Fruit fly (Drosophila melanogaster) Kc167 (cell line): Measurements from ENCODE around the gene Spps.
A peak's percentile ranks its signal among the peaks of the same experiment; 100 is the strongest.

ENCODE experiments used
- Myc ChIP-seq: fragments of >200 bp; optimal IDR thresholded peaks from 2 replicates; lab custom pipeline; 2017; ENCODE audit warnings: missing external identifiers
- Sin3A ChIP-seq: fragments of >200 bp; optimal IDR thresholded peaks from 2 replicates; lab custom pipeline; 2018; ENCODE audit warnings: missing external identifiers
- h ChIP-seq: fragments of >200 bp; optimal IDR thresholded peaks from 3 replicates; lab custom pipeline; 2018; ENCODE audit warnings: missing external identifiers
- insv ChIP-seq: fragments of >200 bp; optimal IDR thresholded peaks from 3 replicates; lab custom pipeline; 2018; ENCODE audit warnings: missing external identifiers
- psq ChIP-seq: fragments of >200 bp; optimal IDR thresholded peaks from 2 replicates; lab custom pipeline; 2017; ENCODE audit warnings: missing external identifiers
- ttk ChIP-seq: sonication (Bioruptor generic); optimal IDR thresholded peaks from 2 replicates; lab custom pipeline; 2017; ENCODE audit warnings: missing external identifiers

The Spps gene

dm6 chr3R:24264414-24265363 is 38.0 kb upstream of the Spps start:
- TF ChIP-seq h (lab: Kevin White, UChicago), result no peak
- TF ChIP-seq psq (lab: Kevin White, UChicago), result no peak
- no peak for TF ChIP-seq ttk
- no peak for TF ChIP-seq Myc (lab: Kevin White, UChicago)
- no peak for TF ChIP-seq insv

- TF ChIP-seq psq (lab: Kevin White, UChicago) (no peak), insv (no peak), h (lab: Kevin White, UChicago) (no peak), Sin3A (no peak), ttk (no peak), Myc (lab: Kevin White, UChicago) (no peak)
These were observed 37.1 kb upstream of the Spps start for dm6 chr3R:24263588-24264413.

dm6 chr3R:24262923-24263322 is 36.2 kb upstream of the Spps start:
- no peak for TF ChIP-seq h (lab: Kevin White, UChicago)
- no peak for TF ChIP-seq Myc (lab: Kevin White, UChicago)
- no peak for TF ChIP-seq ttk
- no peak for TF ChIP-seq Sin3A
- TF ChIP-seq psq (lab: Kevin White, UChicago), result no peak
- TF ChIP-seq insv, result no peak

- no peak for TF ChIP-seq h (lab: Kevin White, UChicago)
- TF ChIP-seq Myc (lab: Kevin White, UChicago), result no peak
- no peak for TF ChIP-seq insv
- TF ChIP-seq ttk, result no peak
- TF ChIP-seq Sin3A, result no peak
- TF ChIP-seq psq (lab: Kevin White, UChicago), result no peak
These were observed 34.8 kb upstream of the Spps start for dm6 chr3R:24261380-24262021.

- TF ChIP-seq Sin3A, result no peak
- no peak for TF ChIP-seq ttk
- TF ChIP-seq Myc (lab: Kevin White, UChicago), result no peak
- no peak for TF ChIP-seq psq (lab: Kevin White, UChicago)
- TF ChIP-seq h (lab: Kevin White, UChicago), result no peak
- no peak for TF ChIP-seq insv
These were observed 33.7 kb upstream of the Spps start for dm6 chr3R:24260411-24260810.

dm6 chr3R:24260041-24260379 is 33.3 kb upstream of the Spps start:
- no peak for TF ChIP-seq Sin3A
- no peak for TF ChIP-seq h (lab: Kevin White, UChicago)
- no peak for TF ChIP-seq psq (lab: Kevin White, UChicago)
- TF ChIP-seq insv, result no peak

dm6 chr3R:24259278-24260040 is 32.7 kb upstream of the Spps start:
- TF ChIP-seq insv (no peak), Sin3A (no peak), psq (lab: Kevin White, UChicago) (no peak), h (lab: Kevin White, UChicago) (no peak), Myc (lab: Kevin White, UChicago) (no peak), ttk (no peak)

- TF ChIP-seq ttk, result no peak
- TF ChIP-seq h (lab: Kevin White, UChicago), result no peak
- TF ChIP-seq psq (lab: Kevin White, UChicago), result no peak
- TF ChIP-seq Sin3A, result no peak
- TF ChIP-seq Myc (lab: Kevin White, UChicago), result no peak
These were observed 31.6 kb upstream of the Spps start for dm6 chr3R:24258333-24258732.

dm6 chr3R:24252494-24252893 is 25.8 kb upstream of the Spps start, which contains the start of gene beta-PheRS:
Gene beta-PheRS, minus strand, starts transcription at chr3R:24252679.
- TF ChIP-seq h (lab: Kevin White, UChicago) (no peak), Myc (lab: Kevin White, UChicago) (no peak), ttk (no peak), psq (lab: Kevin White, UChicago) (no peak), insv (no peak), Sin3A (no peak)

- TF ChIP-seq h (lab: Kevin White, UChicago), result no peak
- no peak for TF ChIP-seq insv
- TF ChIP-seq ttk, result no peak
- TF ChIP-seq Sin3A, result no peak
- no peak for TF ChIP-seq psq (lab: Kevin White, UChicago)
- no peak for TF ChIP-seq Myc (lab: Kevin White, UChicago)
These were observed 8.0 kb upstream of the Spps start for dm6 chr3R:24234721-24235120.

- TF ChIP-seq Myc (lab: Kevin White, UChicago) (no peak), psq (lab: Kevin White, UChicago) (peak; percentile 53), insv (no peak)
These were observed 7.4 kb upstream of the Spps start for dm6 chr3R:24234162-24234529.
